Worm (Caenorhabditis elegans) whole organism, L3 larva: Measurements from ENCODE around the gene polk-1.

Source experiments
- R02D3.7 ChIP-seq: fragments of 150-350 bp; optimal IDR thresholded peaks from 2 replicates; lab custom pipeline; 2014; ENCODE audit warnings: missing biosample characterization, missing genetic modification characterization
- ZK546.5 ChIP-seq: sonication (generic microtip); optimal IDR thresholded peaks from 2 replicates; lab custom pipeline; 2017; ENCODE audit warnings: missing biosample characterization, missing genetic modification characterization
- ama-1 ChIP-seq: fragments of 150-350 bp; optimal IDR thresholded peaks from 2 replicates; lab custom pipeline; 2018
- ceh-16 ChIP-seq: sonication (generic microtip); optimal IDR thresholded peaks from 2 replicates; lab custom pipeline; 2017; ENCODE audit warnings: missing biosample characterization, missing genetic modification characterization
- ceh-82 ChIP-seq: fragments of 150-350 bp; optimal IDR thresholded peaks from 2 replicates; lab custom pipeline; 2014; ENCODE audit warnings: missing biosample characterization, missing genetic modification characterization
- daf-12 ChIP-seq: fragments of 150-350 bp; optimal IDR thresholded peaks from 2 replicates; lab custom pipeline; 2014; ENCODE audit warnings: missing biosample characterization, missing genetic modification reagents, missing genetic modification characterization
- egl-27 ChIP-seq: sonication (generic microtip); optimal IDR thresholded peaks from 4 replicates; lab custom pipeline; 2017; ENCODE audit warnings: missing biosample characterization, missing genetic modification reagents, missing genetic modification characterization
- elt-1 ChIP-seq: fragments of 150-350 bp; optimal IDR thresholded peaks from 2 replicates; lab custom pipeline; 2014; ENCODE audit warnings: missing biosample characterization, missing genetic modification characterization
- eor-1 ChIP-seq, 2 experiments: fragments of 150-350 bp; optimal IDR thresholded peaks; 2 replicates each; lab custom pipeline; 2014 to 2018; ENCODE audit warnings: missing biosample characterization in 2 of 2, missing genetic modification characterization in 2 of 2
- fkh-2 ChIP-seq: fragments of 150-350 bp; optimal IDR thresholded peaks from 2 replicates; lab custom pipeline; 2014; ENCODE audit warnings: missing biosample characterization, missing genetic modification reagents, missing genetic modification characterization
- fos-1 ChIP-seq: fragments of 150-350 bp; optimal IDR thresholded peaks from 2 replicates; lab custom pipeline; 2014; ENCODE audit warnings: missing biosample characterization, missing genetic modification characterization
- hmg-11 ChIP-seq: sonication (generic microtip); optimal IDR thresholded peaks from 2 replicates; lab custom pipeline; 2016; ENCODE audit warnings: missing genetic modification characterization, missing compliant biosample characterization
- lin-15B ChIP-seq: fragments of 150-350 bp; optimal IDR thresholded peaks from 2 replicates; lab custom pipeline; 2014; ENCODE audit warnings: missing biosample characterization, missing genetic modification characterization
- lin-39 ChIP-seq: fragments of 150-350 bp; optimal IDR thresholded peaks from 2 replicates; lab custom pipeline; 2018; ENCODE audit warnings: missing biosample characterization, missing genetic modification reagents, missing genetic modification characterization
- mml-1 ChIP-seq: fragments of 150-350 bp; sonication (generic microtip); optimal IDR thresholded peaks from 3 replicates; lab custom pipeline; 2014; ENCODE audit warnings: missing biosample characterization, missing genetic modification characterization
- nfya-1 ChIP-seq: sonication (generic microtip); optimal IDR thresholded peaks from 2 replicates; lab custom pipeline; 2017; ENCODE audit warnings: missing genetic modification characterization, mild to moderate bottlenecking, missing compliant biosample characterization, antibody characterized with exemption, moderate library complexity; ENCODE audit not compliant: insufficient read depth
- nhr-11 ChIP-seq: fragments of 150-350 bp; optimal IDR thresholded peaks from 2 replicates; lab custom pipeline; 2014; ENCODE audit warnings: missing biosample characterization, missing genetic modification characterization
- nhr-12 ChIP-seq: fragments of 150-350 bp; optimal IDR thresholded peaks from 2 replicates; lab custom pipeline; 2014; ENCODE audit warnings: missing biosample characterization, missing genetic modification characterization
- nhr-237 ChIP-seq: fragments of 150-350 bp; optimal IDR thresholded peaks from 2 replicates; lab custom pipeline; 2014; ENCODE audit warnings: missing biosample characterization, missing genetic modification characterization
- nhr-25 ChIP-seq: sonication (generic microtip); optimal IDR thresholded peaks from 2 replicates; lab custom pipeline; 2017; ENCODE audit warnings: missing biosample characterization, missing genetic modification characterization
- nhr-28 ChIP-seq: fragments of 150-350 bp; optimal IDR thresholded peaks from 2 replicates; lab custom pipeline; 2014; ENCODE audit warnings: missing biosample characterization, missing genetic modification characterization
- nhr-67 ChIP-seq: fragments of 150-350 bp; optimal IDR thresholded peaks from 2 replicates; lab custom pipeline; 2014; ENCODE audit warnings: missing biosample characterization, missing genetic modification characterization
- nhr-76 ChIP-seq: fragments of 150-350 bp; sonication (generic microtip); optimal IDR thresholded peaks from 5 replicates; lab custom pipeline; 2014; ENCODE audit warnings: missing biosample characterization, missing genetic modification characterization
- pha-4 ChIP-seq: fragments of 150-350 bp; optimal IDR thresholded peaks from 2 replicates; lab custom pipeline; 2014; ENCODE audit warnings: missing biosample characterization, missing genetic modification reagents, missing genetic modification characterization
- pqm-1 ChIP-seq: fragments of 150-350 bp; optimal IDR thresholded peaks from 2 replicates; lab custom pipeline; 2017; ENCODE audit warnings: missing biosample characterization, missing genetic modification characterization, inconsistent platforms
- sea-2 ChIP-seq: fragments of 150-350 bp; sonication (generic microtip); optimal IDR thresholded peaks from 4 replicates; lab custom pipeline; 2014; ENCODE audit warnings: missing biosample characterization, missing genetic modification reagents, missing genetic modification characterization
- skn-1 ChIP-seq: fragments of 150-350 bp; optimal IDR thresholded peaks from 2 replicates; lab custom pipeline; 2014; ENCODE audit warnings: missing biosample characterization, missing genetic modification characterization
- snpc-4 ChIP-seq: fragments of 150-350 bp; optimal IDR thresholded peaks from 2 replicates; lab custom pipeline; 2014; ENCODE audit warnings: missing biosample characterization, missing genetic modification characterization
- unc-39 ChIP-seq: sonication (generic microtip); optimal IDR thresholded peaks from 4 replicates; lab custom pipeline; 2017; ENCODE audit warnings: missing biosample characterization, missing genetic modification characterization
- zag-1 ChIP-seq: fragments of 150-350 bp; optimal IDR thresholded peaks from 2 replicates; lab custom pipeline; 2014; ENCODE audit warnings: missing biosample characterization, missing genetic modification characterization
- ztf-11 ChIP-seq: fragments of 150-350 bp; optimal IDR thresholded peaks from 2 replicates; lab custom pipeline; 2014; ENCODE audit warnings: missing biosample characterization, missing genetic modification characterization

The polk-1 gene

DNA sequence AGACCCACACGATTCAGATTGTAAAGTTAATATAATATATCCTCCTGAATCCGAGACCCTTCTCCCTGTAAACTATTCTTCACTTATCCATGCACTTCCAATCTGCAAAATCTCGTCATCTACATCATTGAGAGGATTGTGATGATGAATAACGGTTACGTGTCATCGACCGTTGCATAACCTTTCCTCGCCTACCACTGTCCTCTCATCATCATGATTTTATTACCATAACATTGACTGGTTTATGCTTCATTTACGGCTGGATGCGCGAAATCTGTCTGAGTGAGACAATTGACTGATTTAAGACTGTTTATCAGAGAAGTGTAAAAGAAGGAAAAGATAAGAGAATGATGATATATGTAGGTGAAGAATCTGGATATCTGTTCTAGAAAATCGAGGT is 8.1 kb downstream of the polk-1 start:
- TF ChIP-seq pha-4 (tag; lab: Kevin White, UChicago) = no peak
- TF ChIP-seq ceh-82 = no peak
- TF ChIP-seq nhr-67 = no peak
- TF ChIP-seq pqm-1 (tag; lab: Kevin White, UChicago) = no peak
- no peak for TF ChIP-seq zag-1 (tag; lab: Kevin White, UChicago)
- no peak for TF ChIP-seq eor-1 (tag; optimal IDR thresholded peaks at IDR 0.05; lab: Kevin White, UChicago)
- TF ChIP-seq sea-2 = no peak
- TF ChIP-seq nhr-76 = no peak
- no peak for TF ChIP-seq ZK546.5
- no peak for TF ChIP-seq mml-1 (tag; lab: Kevin White, UChicago)
- no peak for TF ChIP-seq snpc-4 (tag; lab: Kevin White, UChicago)
- TF ChIP-seq nhr-11 (tag; lab: Kevin White, UChicago) = no peak
- no peak for TF ChIP-seq elt-1 (tag; lab: Kevin White, UChicago)
- TF ChIP-seq nhr-28 = no peak
- no peak for TF ChIP-seq lin-15B

DNA sequence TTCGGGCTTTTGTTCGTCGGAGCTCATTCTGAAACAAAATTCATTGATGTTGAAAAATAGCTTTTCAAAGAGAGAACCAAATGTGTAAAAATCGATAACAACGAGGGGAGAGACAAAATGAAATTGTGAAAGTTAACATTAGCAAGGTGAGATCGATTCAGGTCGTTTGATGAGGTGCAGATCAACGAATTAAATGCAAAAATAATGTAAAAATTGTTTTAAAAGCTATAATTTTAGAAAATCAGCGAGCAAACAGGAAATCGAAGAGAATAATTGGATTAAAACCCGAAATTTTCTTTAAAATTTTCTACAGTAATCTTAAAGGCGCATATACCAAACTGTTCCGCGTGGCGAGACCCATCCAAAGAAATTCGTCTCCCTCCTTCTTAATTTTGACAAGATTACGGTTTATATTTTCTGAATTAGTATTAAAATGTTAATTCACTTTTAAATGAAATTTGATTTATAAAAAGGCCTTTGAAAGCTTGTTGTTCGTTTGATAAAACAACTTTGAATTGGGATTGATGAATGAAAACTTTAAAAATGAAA is 9.9 kb downstream of the polk-1 start, which contains the start of gene C13G5.2:
TSS of gene C13G5.2 (minus strand) at position 51 of the 549 bp plus-strand sequence.
- TF ChIP-seq nhr-237 (tag; lab: Kevin White, UChicago) (no peak), fos-1 (tag; lab: Kevin White, UChicago) (no peak), snpc-4 (tag; lab: Kevin White, UChicago) (no peak), ceh-16 (tag; lab: Kevin White, UChicago) (no peak), daf-12 (tag; lab: Kevin White, UChicago) (no peak), elt-1 (tag; lab: Kevin White, UChicago) (no peak), nhr-67 (no peak), nhr-11 (tag; lab: Kevin White, UChicago) (no peak)

DNA sequence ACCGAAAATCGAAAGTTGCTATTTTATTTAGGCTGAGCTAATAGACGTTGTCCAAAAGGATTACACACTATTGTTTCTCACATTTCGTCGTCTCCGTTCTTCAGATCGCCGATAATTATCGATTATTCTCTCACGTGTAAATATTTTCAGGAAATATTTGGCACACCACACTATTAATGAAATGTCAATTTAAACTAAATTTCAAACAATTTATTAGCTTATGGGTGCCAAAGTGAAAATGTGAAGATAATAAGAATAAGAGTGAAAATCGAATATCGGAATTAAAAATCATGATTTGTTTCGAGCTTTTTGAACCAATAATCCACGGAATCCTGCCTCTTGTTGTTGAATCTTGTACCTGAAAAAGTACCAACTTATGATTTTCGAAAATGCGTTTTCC is 11.8 kb downstream of the polk-1 start, which contains the start of gene C06E1.11:
TSS of gene C06E1.11 (minus strand) at position 101 of the 400 bp plus-strand sequence.
- no peak for TF ChIP-seq R02D3.7

DNA sequence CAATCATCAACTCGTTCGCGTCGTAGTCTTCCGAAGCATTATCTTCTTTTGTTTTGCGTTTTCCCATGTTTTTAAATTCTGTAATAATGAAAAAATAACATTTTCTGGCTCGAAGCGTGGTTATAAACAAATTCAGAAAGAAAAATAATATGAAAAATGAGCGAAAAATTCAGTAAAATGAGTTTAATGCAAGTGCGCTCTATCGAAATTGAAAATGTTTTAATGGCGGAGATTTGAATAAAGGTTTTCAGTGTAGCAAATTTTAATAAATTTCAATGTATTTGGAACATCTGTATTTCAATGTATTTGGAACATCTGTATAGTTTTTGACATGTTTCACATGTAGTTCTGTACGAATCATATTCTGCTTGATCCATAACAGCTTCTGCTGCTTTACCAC is 13.9 kb downstream of the polk-1 start, which contains the start of gene rha-2:
TSS of gene rha-2 (minus strand) at position 80 of the 400 bp plus-strand sequence.
- TF ChIP-seq lin-15B (peak; percentile 44), nfya-1 (tag; lab: Kevin White, UChicago) (peak; percentile 20), pha-4 (tag; lab: Kevin White, UChicago) (peak; percentile 51), snpc-4 (tag; lab: Kevin White, UChicago) (no peak), hmg-11 (tag; lab: Kevin White, UChicago) (peak; percentile 9), ceh-82 (no peak), ama-1 (lab: Kevin White, UChicago) (no peak), skn-1 (tag; lab: Kevin White, UChicago) (no peak), nhr-25 (tag; lab: Kevin White, UChicago) (no peak), egl-27 (no peak)

DNA sequence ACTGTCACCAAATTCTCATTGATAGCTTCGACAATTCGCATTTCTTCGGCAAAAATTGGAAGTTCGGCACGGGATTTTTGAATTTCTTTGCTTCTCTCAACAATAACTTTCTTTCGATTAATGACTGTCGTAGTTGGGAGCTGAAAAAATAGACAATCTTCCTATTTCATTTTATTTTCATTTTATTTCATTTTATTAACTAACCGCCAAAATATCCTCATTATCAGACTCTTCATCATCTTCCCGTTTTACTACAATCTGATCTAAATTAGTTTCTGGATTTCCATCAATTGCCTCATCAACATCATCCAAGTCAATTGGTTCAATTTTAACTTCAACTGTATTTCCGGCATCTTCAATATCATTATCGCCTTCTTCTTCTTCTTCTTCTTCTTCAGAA is 14.8 kb downstream of the polk-1 start:
- no peak for TF ChIP-seq nhr-12 (tag; lab: Kevin White, UChicago)
- no peak for TF ChIP-seq fkh-2 (tag; lab: Kevin White, UChicago)
- TF ChIP-seq mml-1 (tag; lab: Kevin White, UChicago) = no peak

DNA sequence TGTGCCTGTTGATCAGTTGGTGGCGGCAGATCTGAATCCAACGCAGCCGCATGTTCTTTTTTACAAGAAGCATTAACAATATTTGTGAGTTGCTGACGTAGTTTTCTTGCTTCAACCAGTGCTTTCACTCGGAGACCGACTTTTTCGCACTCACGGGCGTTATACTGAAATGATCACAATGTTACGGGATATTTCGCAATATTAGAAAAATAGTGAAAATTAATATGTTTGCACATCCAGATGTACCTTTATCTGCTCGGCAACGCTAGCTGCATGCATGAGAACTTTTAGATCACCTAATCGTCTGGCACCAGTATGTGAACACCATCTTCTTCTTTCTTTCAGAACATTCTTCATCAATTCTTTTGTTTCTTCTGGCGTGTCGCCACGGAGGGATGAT is 17.1 kb downstream of the polk-1 start:
- no peak for TF ChIP-seq ama-1 (lab: Kevin White, UChicago)

DNA sequence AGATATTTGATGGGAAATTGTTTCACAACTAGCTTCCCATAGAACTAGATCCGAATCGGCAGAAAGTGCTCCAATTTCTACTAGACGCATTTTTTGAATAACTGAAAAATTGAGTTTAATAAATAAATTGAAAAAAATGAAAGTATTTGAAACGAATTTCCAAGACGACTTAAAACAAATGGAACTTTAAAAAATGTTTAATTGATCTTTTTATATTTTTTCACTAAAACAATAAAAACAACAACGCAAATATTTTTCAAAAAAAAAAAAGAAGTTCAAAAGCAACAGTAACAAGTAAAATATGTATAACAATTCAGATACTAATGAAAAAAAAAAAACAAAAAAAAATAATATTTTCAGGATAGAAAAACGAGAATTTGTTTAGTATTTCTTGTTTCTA is 18.7 kb downstream of the polk-1 start, which contains the start of gene C06E1.9:
TSS of gene C06E1.9 (minus strand) at position 101 of the 400 bp plus-strand sequence.
- no peak for TF ChIP-seq ztf-11 (tag; lab: Kevin White, UChicago)
- no peak for TF ChIP-seq unc-39 (tag; lab: Kevin White, UChicago)
- no peak for TF ChIP-seq fkh-2 (tag; lab: Kevin White, UChicago)
- TF ChIP-seq zag-1 (tag; lab: Kevin White, UChicago) = no peak
- TF ChIP-seq pha-4 (tag; lab: Kevin White, UChicago) = no peak
- no peak for TF ChIP-seq lin-39 (tag; lab: Kevin White, UChicago)
- no peak for TF ChIP-seq lin-15B
- TF ChIP-seq ceh-82 = no peak
- no peak for TF ChIP-seq pqm-1 (tag; lab: Kevin White, UChicago)
